Worm (Caenorhabditis elegans) whole organism, early embryonic: ENCODE results near the gene gtf-2E1.

Source experiments
- aly-1 ChIP-seq: sonication (generic microtip); optimal IDR thresholded peaks from 2 replicates; lab custom pipeline; 2016; ENCODE audit warnings: missing genetic modification characterization, missing compliant biosample characterization
- ama-1 ChIP-seq: fragments of 150-350 bp; optimal IDR thresholded peaks from 2 replicates; lab custom pipeline; 2014
- ceh-36 ChIP-seq: sonication (generic microtip); optimal IDR thresholded peaks from 2 replicates; lab custom pipeline; 2016; ENCODE audit warnings: missing genetic modification characterization, inconsistent platforms, missing compliant biosample characterization
- flt-1 ChIP-seq: fragments of 200-800 bp; sonication (Bioruptor generic); IDR thresholded peaks from 2 replicates; pipeline ENCODE4 v1.3.6; 2022; ENCODE audit warnings: missing genetic modification characterization, missing compliant biosample characterization
- hmg-4 ChIP-seq: fragments of 200-800 bp; sonication (Bioruptor generic); optimal IDR thresholded peaks from 2 replicates; lab custom pipeline; 2018; ENCODE audit warnings: mild to moderate bottlenecking, missing genetic modification characterization, missing compliant biosample characterization
- sea-1 ChIP-seq: fragments of 200-800 bp; sonication (Bioruptor generic); conservative IDR thresholded peaks from 2 replicates; pipeline ENCODE4 v1.3.6; 2022; ENCODE audit warnings: missing genetic modification characterization, missing compliant biosample characterization
- tbx-37 ChIP-seq: fragments of 200-800 bp; sonication (Bioruptor generic); conservative IDR thresholded peaks from 2 replicates; pipeline ENCODE4 v1.3.6; 2022; ENCODE audit warnings: missing genetic modification reagents, missing genetic modification characterization, missing compliant biosample characterization

ce11 chrIV:17237029-17237428 is 18.1 kb upstream of the gtf-2E1 start:
- TF ChIP-seq ama-1 (lab: Kevin White, UChicago) (no peak), flt-1 (no peak), aly-1 (tag; lab: Kevin White, UChicago) (no peak), tbx-37 (no peak), sea-1 (GFP tag; lab: Robert Waterston, UW) (no peak), ceh-36 (no peak), hmg-4 (GFP tag; lab: Kevin White, UChicago) (no peak)
